Worm (Caenorhabditis elegans) whole organism, L3 larva: ENCODE results near the gene W05H5.1.

Source experiments
- R02D3.7 ChIP-seq: fragments of 150-350 bp; optimal IDR thresholded peaks from 2 replicates; lab custom pipeline; 2014; ENCODE audit warnings: missing biosample characterization, missing genetic modification characterization
- ZK546.5 ChIP-seq: sonication (generic microtip); optimal IDR thresholded peaks from 2 replicates; lab custom pipeline; 2017; ENCODE audit warnings: missing biosample characterization, missing genetic modification characterization
- aly-2 ChIP-seq: fragments of 150-350 bp; optimal IDR thresholded peaks from 2 replicates; lab custom pipeline; 2014; ENCODE audit warnings: missing biosample characterization, missing genetic modification characterization
- ama-1 ChIP-seq: fragments of 150-350 bp; optimal IDR thresholded peaks from 2 replicates; lab custom pipeline; 2018
- ceh-28 ChIP-seq: fragments of 150-350 bp; optimal IDR thresholded peaks from 2 replicates; lab custom pipeline; 2014; ENCODE audit warnings: missing biosample characterization, missing genetic modification reagents, missing genetic modification characterization
- ceh-82 ChIP-seq: fragments of 150-350 bp; optimal IDR thresholded peaks from 2 replicates; lab custom pipeline; 2014; ENCODE audit warnings: missing biosample characterization, missing genetic modification characterization
- ceh-9 ChIP-seq: sonication (generic microtip); optimal IDR thresholded peaks from 2 replicates; lab custom pipeline; 2018; ENCODE audit warnings: missing biosample characterization, missing genetic modification characterization
- egl-27 ChIP-seq: sonication (generic microtip); optimal IDR thresholded peaks from 4 replicates; lab custom pipeline; 2017; ENCODE audit warnings: missing biosample characterization, missing genetic modification reagents, missing genetic modification characterization
- egl-5 ChIP-seq: fragments of 150-350 bp; optimal IDR thresholded peaks from 2 replicates; lab custom pipeline; 2017; ENCODE audit warnings: missing biosample characterization, missing genetic modification reagents, missing genetic modification characterization, inconsistent platforms
- elt-1 ChIP-seq: fragments of 150-350 bp; optimal IDR thresholded peaks from 2 replicates; lab custom pipeline; 2014; ENCODE audit warnings: missing biosample characterization, missing genetic modification characterization
- elt-2 ChIP-seq: sonication (generic microtip); optimal IDR thresholded peaks from 2 replicates; lab custom pipeline; 2016; ENCODE audit warnings: missing genetic modification reagents, mild to moderate bottlenecking, missing genetic modification characterization, missing compliant biosample characterization
- elt-3 ChIP-seq, 3 experiments: fragments of 150-350 bp in 1 of 3; sonication (generic microtip) in 2 of 3; optimal IDR thresholded peaks; 2 replicates in 2 of 3; 4 replicates in 1 of 3; lab custom pipeline; 2014 to 2017; ENCODE audit warnings: missing biosample characterization in 3 of 3, missing genetic modification characterization in 3 of 3
- eor-1 ChIP-seq, 2 experiments: fragments of 150-350 bp; optimal IDR thresholded peaks; 2 replicates each; lab custom pipeline; 2014 to 2018; ENCODE audit warnings: missing biosample characterization in 2 of 2, missing genetic modification characterization in 2 of 2
- fkh-10 ChIP-seq: sonication (generic microtip); optimal IDR thresholded peaks from 2 replicates; lab custom pipeline; 2017; ENCODE audit warnings: missing biosample characterization, missing genetic modification reagents, missing genetic modification characterization
- fkh-2 ChIP-seq: fragments of 150-350 bp; optimal IDR thresholded peaks from 2 replicates; lab custom pipeline; 2014; ENCODE audit warnings: missing biosample characterization, missing genetic modification reagents, missing genetic modification characterization
- fos-1 ChIP-seq: fragments of 150-350 bp; optimal IDR thresholded peaks from 2 replicates; lab custom pipeline; 2014; ENCODE audit warnings: missing biosample characterization, missing genetic modification characterization
- hmg-11 ChIP-seq: sonication (generic microtip); optimal IDR thresholded peaks from 2 replicates; lab custom pipeline; 2016; ENCODE audit warnings: missing genetic modification characterization, missing compliant biosample characterization
- lin-15B ChIP-seq: fragments of 150-350 bp; optimal IDR thresholded peaks from 2 replicates; lab custom pipeline; 2014; ENCODE audit warnings: missing biosample characterization, missing genetic modification characterization
- lin-39 ChIP-seq: fragments of 150-350 bp; optimal IDR thresholded peaks from 2 replicates; lab custom pipeline; 2018; ENCODE audit warnings: missing biosample characterization, missing genetic modification reagents, missing genetic modification characterization
- lsy-12 ChIP-seq: sonication (generic microtip); optimal IDR thresholded peaks from 2 replicates; lab custom pipeline; 2016; ENCODE audit warnings: mild to moderate bottlenecking, missing genetic modification characterization, missing compliant biosample characterization
- mdl-1 ChIP-seq: fragments of 150-350 bp; optimal IDR thresholded peaks from 2 replicates; lab custom pipeline; 2014; ENCODE audit warnings: missing biosample characterization, missing genetic modification characterization
- mml-1 ChIP-seq: fragments of 150-350 bp; sonication (generic microtip); optimal IDR thresholded peaks from 3 replicates; lab custom pipeline; 2014; ENCODE audit warnings: missing biosample characterization, missing genetic modification characterization
- nfya-1 ChIP-seq: sonication (generic microtip); optimal IDR thresholded peaks from 2 replicates; lab custom pipeline; 2017; ENCODE audit warnings: missing genetic modification characterization, mild to moderate bottlenecking, missing compliant biosample characterization, antibody characterized with exemption, moderate library complexity; ENCODE audit not compliant: insufficient read depth
- nhr-11 ChIP-seq: fragments of 150-350 bp; optimal IDR thresholded peaks from 2 replicates; lab custom pipeline; 2014; ENCODE audit warnings: missing biosample characterization, missing genetic modification characterization
- nhr-12 ChIP-seq: fragments of 150-350 bp; optimal IDR thresholded peaks from 2 replicates; lab custom pipeline; 2014; ENCODE audit warnings: missing biosample characterization, missing genetic modification characterization
- nhr-23 ChIP-seq: fragments of 150-350 bp; optimal IDR thresholded peaks from 2 replicates; lab custom pipeline; 2014; ENCODE audit warnings: missing biosample characterization, missing genetic modification reagents, missing genetic modification characterization
- nhr-237 ChIP-seq: fragments of 150-350 bp; optimal IDR thresholded peaks from 2 replicates; lab custom pipeline; 2014; ENCODE audit warnings: missing biosample characterization, missing genetic modification characterization
- nhr-28 ChIP-seq: fragments of 150-350 bp; optimal IDR thresholded peaks from 2 replicates; lab custom pipeline; 2014; ENCODE audit warnings: missing biosample characterization, missing genetic modification characterization
- nhr-43 ChIP-seq: sonication (generic microtip); optimal IDR thresholded peaks from 2 replicates; lab custom pipeline; 2016; ENCODE audit warnings: mild to moderate bottlenecking, missing genetic modification characterization, missing compliant biosample characterization; ENCODE audit not compliant: poor library complexity, severe bottlenecking
- nhr-77 ChIP-seq: fragments of 150-350 bp; optimal IDR thresholded peaks from 2 replicates; lab custom pipeline; 2014; ENCODE audit warnings: missing biosample characterization, missing genetic modification characterization
- pha-4 ChIP-seq: fragments of 150-350 bp; optimal IDR thresholded peaks from 2 replicates; lab custom pipeline; 2014; ENCODE audit warnings: missing biosample characterization, missing genetic modification reagents, missing genetic modification characterization
- sea-2 ChIP-seq: fragments of 150-350 bp; sonication (generic microtip); optimal IDR thresholded peaks from 4 replicates; lab custom pipeline; 2014; ENCODE audit warnings: missing biosample characterization, missing genetic modification reagents, missing genetic modification characterization
- skn-1 ChIP-seq: fragments of 150-350 bp; optimal IDR thresholded peaks from 2 replicates; lab custom pipeline; 2014; ENCODE audit warnings: missing biosample characterization, missing genetic modification characterization
- snpc-4 ChIP-seq: fragments of 150-350 bp; optimal IDR thresholded peaks from 2 replicates; lab custom pipeline; 2014; ENCODE audit warnings: missing biosample characterization, missing genetic modification characterization
- unc-39 ChIP-seq: sonication (generic microtip); optimal IDR thresholded peaks from 4 replicates; lab custom pipeline; 2017; ENCODE audit warnings: missing biosample characterization, missing genetic modification characterization
- unc-62 ChIP-seq: fragments of 150-350 bp; sonication (generic microtip); optimal IDR thresholded peaks from 4 replicates; lab custom pipeline; 2014; ENCODE audit warnings: missing biosample characterization, missing genetic modification reagents, missing genetic modification characterization
- ztf-11 ChIP-seq: fragments of 150-350 bp; optimal IDR thresholded peaks from 2 replicates; lab custom pipeline; 2014; ENCODE audit warnings: missing biosample characterization, missing genetic modification characterization
- ztf-4 ChIP-seq: fragments of 150-350 bp; optimal IDR thresholded peaks from 2 replicates; lab custom pipeline; 2014; ENCODE audit warnings: missing biosample characterization, missing genetic modification characterization

Gene W05H5.1

ce11 chrII:12408717-12409116 lies 35.9 kb downstream of the W05H5.1 start, which contains the start of gene sre-31:
Gene sre-31 (minus strand): TSS chrII:12408817.
- TF ChIP-seq fos-1 (tag; lab: Kevin White, UChicago) (no peak), ztf-11 (tag; lab: Kevin White, UChicago) (no peak), lin-39 (no peak), unc-39 (no peak), hmg-11 (no peak), ztf-4 (tag; lab: Kevin White, UChicago) (no peak), egl-27 (tag; lab: Kevin White, UChicago) (no peak), fkh-10 (GFP tag; lab: Kevin White, UChicago) (no peak), lin-15B (no peak), ama-1 (lab: Kevin White, UChicago) (no peak), lsy-12 (tag; lab: Kevin White, UChicago) (no peak), nhr-43 (tag; lab: Kevin White, UChicago) (no peak), ceh-82 (tag; lab: Kevin White, UChicago) (no peak), elt-3 (tag; optimal IDR thresholded peaks at IDR 0.05; lab: Kevin White, UChicago) (no peak)

ce11 chrII:12406394-12406793 lies 38.2 kb downstream of the W05H5.1 start, which contains the start of gene sre-30:
Gene sre-30 (minus strand): TSS chrII:12406494.
- TF ChIP-seq pha-4 (tag; lab: Kevin White, UChicago) (no peak), eor-1 (tag; optimal IDR thresholded peaks at IDR 0.05; lab: Kevin White, UChicago) (no peak), lin-39 (no peak), elt-2 (no peak), mml-1 (no peak), unc-62 (GFP tag; lab: Kevin White, UChicago) (no peak), ceh-9 (tag; lab: Kevin White, UChicago) (no peak), ceh-28 (tag; lab: Kevin White, UChicago) (no peak), nhr-77 (tag; lab: Kevin White, UChicago) (no peak), egl-5 (no peak), nhr-28 (tag; lab: Kevin White, UChicago) (no peak), R02D3.7 (tag; lab: Kevin White, UChicago) (no peak), ama-1 (lab: Kevin White, UChicago) (no peak), elt-3 (tag; optimal IDR thresholded peaks at IDR 0.05; lab: Kevin White, UChicago) (no peak), ztf-11 (tag; lab: Kevin White, UChicago) (no peak)

- TF ChIP-seq skn-1 = no peak
- TF ChIP-seq, all 47 proteins: peak for 0
Measured at ce11 chrII:12401791-12402190, 42.8 kb downstream of the W05H5.1 start, which contains the start of gene sre-29. Gene sre-29 (minus strand): TSS chrII:12401891.

ce11 chrII:12397656-12398055 lies 46.9 kb downstream of the W05H5.1 start, which contains the start of gene F57G9.7:
Gene F57G9.7 (minus strand): TSS chrII:12397756.
- no peak for TF ChIP-seq ama-1 (lab: Kevin White, UChicago)
- no peak for TF ChIP-seq lsy-12 (tag; lab: Kevin White, UChicago)
- no peak for TF ChIP-seq mml-1
- no peak for TF ChIP-seq mdl-1
- TF ChIP-seq egl-5 = no peak
- no peak for TF ChIP-seq fkh-10 (GFP tag; lab: Kevin White, UChicago)
- no peak for TF ChIP-seq nhr-23

ce11 chrII:12394138-12394537 lies 50.4 kb downstream of the W05H5.1 start:
- TF ChIP-seq elt-1 (tag; lab: Kevin White, UChicago) = no peak
- peak; percentile 91 for TF ChIP-seq ceh-28 (tag; lab: Kevin White, UChicago)

ce11 chrII:12393690-12394089 lies 50.9 kb downstream of the W05H5.1 start, which contains the start of gene Y57A10B.7:
Gene Y57A10B.7 (minus strand): TSS chrII:12393790.
- TF ChIP-seq nhr-12 (no peak), R02D3.7 (tag; lab: Kevin White, UChicago) (no peak), ceh-82 (tag; lab: Kevin White, UChicago) (no peak), ama-1 (lab: Kevin White, UChicago) (no peak), nhr-11 (tag; lab: Kevin White, UChicago) (no peak), aly-2 (no peak), nhr-237 (tag; lab: Kevin White, UChicago) (no peak), elt-3 (tag; optimal IDR thresholded peaks at IDR 0.05; lab: Kevin White, UChicago) (no peak), elt-1 (tag; lab: Kevin White, UChicago) (no peak), snpc-4 (tag; lab: Kevin White, UChicago) (no peak), nfya-1 (no peak), ZK546.5 (tag; lab: Kevin White, UChicago) (no peak), unc-39 (no peak), sea-2 (GFP tag; lab: Kevin White, UChicago) (no peak), fkh-2 (tag; lab: Kevin White, UChicago) (no peak), lsy-12 (tag; lab: Kevin White, UChicago) (no peak), fos-1 (tag; lab: Kevin White, UChicago) (no peak)
